Worm (Caenorhabditis elegans) whole organism, L2 larva: ENCODE measurements around the gene gtf-2A2.

Experiments
- blmp-1 ChIP-seq: sonication (generic microtip); optimal IDR thresholded peaks from 2 replicates; lab custom pipeline; 2017; ENCODE audit warnings: missing genetic modification characterization, mild to moderate bottlenecking, missing compliant biosample characterization, antibody characterized with exemption, moderate library complexity; ENCODE audit not compliant: insufficient read depth
- lin-13 ChIP-seq: fragments of 150-350 bp; optimal IDR thresholded peaks from 2 replicates; lab custom pipeline; 2014; ENCODE audit warnings: missing biosample characterization, missing genetic modification reagents, missing genetic modification characterization
- nhr-12 ChIP-seq: fragments of 150-350 bp; optimal IDR thresholded peaks from 2 replicates; lab custom pipeline; 2014; ENCODE audit warnings: missing biosample characterization, missing genetic modification characterization

ce11 chrIII:12575350-12576292 lies 48.9 kb upstream of the gtf-2A2 start, which contains the start of gene aakg-1:
- TF ChIP-seq blmp-1 (tag; lab: Kevin White, UChicago) (no peak), lin-13 (GFP tag; lab: Kevin White, UChicago) (no peak), nhr-12 (tag; lab: Kevin White, UChicago) (no peak)
